Worm (Caenorhabditis elegans) whole organism, L3 larva: ENCODE results near the gene clec-184.

Experiments used
- elt-3 ChIP-seq, 3 experiments: fragments of 150-350 bp in 1 of 3; sonication (generic microtip) in 2 of 3; optimal IDR thresholded peaks; 2 replicates in 2 of 3; 4 replicates in 1 of 3; lab custom pipeline; 2014 to 2017; ENCODE audit warnings: missing biosample characterization in 3 of 3, missing genetic modification characterization in 3 of 3
- eor-1 ChIP-seq, 2 experiments: fragments of 150-350 bp; optimal IDR thresholded peaks; 2 replicates each; lab custom pipeline; 2014 to 2018; ENCODE audit warnings: missing biosample characterization in 2 of 2, missing genetic modification characterization in 2 of 2
- nfya-1 ChIP-seq: sonication (generic microtip); optimal IDR thresholded peaks from 2 replicates; lab custom pipeline; 2017; ENCODE audit warnings: missing genetic modification characterization, mild to moderate bottlenecking, missing compliant biosample characterization, antibody characterized with exemption, moderate library complexity; ENCODE audit not compliant: insufficient read depth
- nhr-11 ChIP-seq: fragments of 150-350 bp; optimal IDR thresholded peaks from 2 replicates; lab custom pipeline; 2014; ENCODE audit warnings: missing biosample characterization, missing genetic modification characterization
- nhr-12 ChIP-seq: fragments of 150-350 bp; optimal IDR thresholded peaks from 2 replicates; lab custom pipeline; 2014; ENCODE audit warnings: missing biosample characterization, missing genetic modification characterization
- nhr-25 ChIP-seq: sonication (generic microtip); optimal IDR thresholded peaks from 2 replicates; lab custom pipeline; 2017; ENCODE audit warnings: missing biosample characterization, missing genetic modification characterization
- nhr-76 ChIP-seq: fragments of 150-350 bp; sonication (generic microtip); optimal IDR thresholded peaks from 5 replicates; lab custom pipeline; 2014; ENCODE audit warnings: missing biosample characterization, missing genetic modification characterization
- pha-4 ChIP-seq: fragments of 150-350 bp; optimal IDR thresholded peaks from 2 replicates; lab custom pipeline; 2014; ENCODE audit warnings: missing biosample characterization, missing genetic modification reagents, missing genetic modification characterization
- pqm-1 ChIP-seq: fragments of 150-350 bp; optimal IDR thresholded peaks from 2 replicates; lab custom pipeline; 2017; ENCODE audit warnings: missing biosample characterization, missing genetic modification characterization, inconsistent platforms
- snpc-4 ChIP-seq: fragments of 150-350 bp; optimal IDR thresholded peaks from 2 replicates; lab custom pipeline; 2014; ENCODE audit warnings: missing biosample characterization, missing genetic modification characterization
- unc-39 ChIP-seq: sonication (generic microtip); optimal IDR thresholded peaks from 4 replicates; lab custom pipeline; 2017; ENCODE audit warnings: missing biosample characterization, missing genetic modification characterization
- unc-62 ChIP-seq: fragments of 150-350 bp; sonication (generic microtip); optimal IDR thresholded peaks from 4 replicates; lab custom pipeline; 2014; ENCODE audit warnings: missing biosample characterization, missing genetic modification reagents, missing genetic modification characterization
- zag-1 ChIP-seq: fragments of 150-350 bp; optimal IDR thresholded peaks from 2 replicates; lab custom pipeline; 2014; ENCODE audit warnings: missing biosample characterization, missing genetic modification characterization

DNA sequence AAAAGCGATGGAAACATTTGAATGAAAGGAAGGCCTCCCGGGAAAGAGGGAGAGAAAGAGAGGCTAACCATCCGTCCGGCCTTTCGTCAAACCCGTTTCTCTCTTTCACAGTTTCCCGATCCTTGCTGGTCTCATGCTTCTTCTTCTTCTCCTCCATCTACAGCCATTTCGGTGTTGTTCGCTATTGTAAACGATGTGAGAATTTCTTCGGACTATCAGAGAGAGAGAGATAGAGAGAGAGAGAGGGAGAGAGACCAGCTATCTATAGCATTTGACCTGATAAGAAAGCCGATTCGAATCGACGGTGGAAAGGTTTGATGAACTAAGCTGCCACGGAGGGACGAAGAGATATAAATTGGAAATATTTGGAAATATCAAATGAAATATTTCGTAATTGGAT lies 29.0 kb upstream of the clec-184 start:
- TF ChIP-seq unc-39 (tag; lab: Kevin White, UChicago) (no peak), nfya-1 (tag; lab: Kevin White, UChicago) (no peak), zag-1 (tag; lab: Kevin White, UChicago) (no peak), pha-4 (tag; lab: Kevin White, UChicago) (no peak), elt-3 (tag; optimal IDR thresholded peaks at IDR 0.05; lab: Kevin White, UChicago) (peak in 1 of 3 experiments; percentile 1), eor-1 (tag; optimal IDR thresholded peaks at IDR 0.05; lab: Kevin White, UChicago) (no peak), snpc-4 (tag; lab: Kevin White, UChicago) (no peak), nhr-76 (tag; lab: Kevin White, UChicago) (no peak), nhr-11 (tag; lab: Kevin White, UChicago) (no peak), nhr-25 (tag; lab: Kevin White, UChicago) (peak; percentile 68), unc-62 (GFP tag; lab: Kevin White, UChicago) (no peak), nhr-12 (tag; lab: Kevin White, UChicago) (no peak), pqm-1 (no peak)
